Worm (Caenorhabditis elegans) whole organism, L3 larva: ENCODE data around the gene T28D6.6.

Source experiments
- ZK546.5 ChIP-seq: sonication (generic microtip); optimal IDR thresholded peaks from 2 replicates; lab custom pipeline; 2017; ENCODE audit warnings: missing biosample characterization, missing genetic modification characterization
- aly-2 ChIP-seq: fragments of 150-350 bp; optimal IDR thresholded peaks from 2 replicates; lab custom pipeline; 2014; ENCODE audit warnings: missing biosample characterization, missing genetic modification characterization
- ama-1 ChIP-seq: fragments of 150-350 bp; optimal IDR thresholded peaks from 2 replicates; lab custom pipeline; 2018
- ceh-16 ChIP-seq: sonication (generic microtip); optimal IDR thresholded peaks from 2 replicates; lab custom pipeline; 2017; ENCODE audit warnings: missing biosample characterization, missing genetic modification characterization
- ceh-28 ChIP-seq: fragments of 150-350 bp; optimal IDR thresholded peaks from 2 replicates; lab custom pipeline; 2014; ENCODE audit warnings: missing biosample characterization, missing genetic modification reagents, missing genetic modification characterization
- ceh-82 ChIP-seq: fragments of 150-350 bp; optimal IDR thresholded peaks from 2 replicates; lab custom pipeline; 2014; ENCODE audit warnings: missing biosample characterization, missing genetic modification characterization
- ceh-9 ChIP-seq: sonication (generic microtip); optimal IDR thresholded peaks from 2 replicates; lab custom pipeline; 2018; ENCODE audit warnings: missing biosample characterization, missing genetic modification characterization
- egl-27 ChIP-seq: sonication (generic microtip); optimal IDR thresholded peaks from 4 replicates; lab custom pipeline; 2017; ENCODE audit warnings: missing biosample characterization, missing genetic modification reagents, missing genetic modification characterization
- elt-1 ChIP-seq: fragments of 150-350 bp; optimal IDR thresholded peaks from 2 replicates; lab custom pipeline; 2014; ENCODE audit warnings: missing biosample characterization, missing genetic modification characterization
- elt-2 ChIP-seq: sonication (generic microtip); optimal IDR thresholded peaks from 2 replicates; lab custom pipeline; 2016; ENCODE audit warnings: missing genetic modification reagents, mild to moderate bottlenecking, missing genetic modification characterization, missing compliant biosample characterization
- elt-3 ChIP-seq, 3 experiments: fragments of 150-350 bp in 1 of 3; sonication (generic microtip) in 2 of 3; optimal IDR thresholded peaks; 2 replicates in 2 of 3; 4 replicates in 1 of 3; lab custom pipeline; 2014 to 2017; ENCODE audit warnings: missing biosample characterization in 3 of 3, missing genetic modification characterization in 3 of 3
- eor-1 ChIP-seq, 2 experiments: fragments of 150-350 bp; optimal IDR thresholded peaks; 2 replicates each; lab custom pipeline; 2014 to 2018; ENCODE audit warnings: missing biosample characterization in 2 of 2, missing genetic modification characterization in 2 of 2
- fkh-10 ChIP-seq: sonication (generic microtip); optimal IDR thresholded peaks from 2 replicates; lab custom pipeline; 2017; ENCODE audit warnings: missing biosample characterization, missing genetic modification reagents, missing genetic modification characterization
- jun-1 ChIP-seq: fragments of 150-350 bp; optimal IDR thresholded peaks from 2 replicates; lab custom pipeline; 2014; ENCODE audit warnings: missing biosample characterization, missing genetic modification reagents, missing genetic modification characterization
- lin-15B ChIP-seq: fragments of 150-350 bp; optimal IDR thresholded peaks from 2 replicates; lab custom pipeline; 2014; ENCODE audit warnings: missing biosample characterization, missing genetic modification characterization
- lin-39 ChIP-seq: fragments of 150-350 bp; optimal IDR thresholded peaks from 2 replicates; lab custom pipeline; 2018; ENCODE audit warnings: missing biosample characterization, missing genetic modification reagents, missing genetic modification characterization
- lsy-12 ChIP-seq: sonication (generic microtip); optimal IDR thresholded peaks from 2 replicates; lab custom pipeline; 2016; ENCODE audit warnings: mild to moderate bottlenecking, missing genetic modification characterization, missing compliant biosample characterization
- mml-1 ChIP-seq: fragments of 150-350 bp; sonication (generic microtip); optimal IDR thresholded peaks from 3 replicates; lab custom pipeline; 2014; ENCODE audit warnings: missing biosample characterization, missing genetic modification characterization
- nfya-1 ChIP-seq: sonication (generic microtip); optimal IDR thresholded peaks from 2 replicates; lab custom pipeline; 2017; ENCODE audit warnings: missing genetic modification characterization, mild to moderate bottlenecking, missing compliant biosample characterization, antibody characterized with exemption, moderate library complexity; ENCODE audit not compliant: insufficient read depth
- nhr-11 ChIP-seq: fragments of 150-350 bp; optimal IDR thresholded peaks from 2 replicates; lab custom pipeline; 2014; ENCODE audit warnings: missing biosample characterization, missing genetic modification characterization
- nhr-23 ChIP-seq: fragments of 150-350 bp; optimal IDR thresholded peaks from 2 replicates; lab custom pipeline; 2014; ENCODE audit warnings: missing biosample characterization, missing genetic modification reagents, missing genetic modification characterization
- nhr-237 ChIP-seq: fragments of 150-350 bp; optimal IDR thresholded peaks from 2 replicates; lab custom pipeline; 2014; ENCODE audit warnings: missing biosample characterization, missing genetic modification characterization
- nhr-25 ChIP-seq: sonication (generic microtip); optimal IDR thresholded peaks from 2 replicates; lab custom pipeline; 2017; ENCODE audit warnings: missing biosample characterization, missing genetic modification characterization
- nhr-43 ChIP-seq: sonication (generic microtip); optimal IDR thresholded peaks from 2 replicates; lab custom pipeline; 2016; ENCODE audit warnings: mild to moderate bottlenecking, missing genetic modification characterization, missing compliant biosample characterization; ENCODE audit not compliant: poor library complexity, severe bottlenecking
- nhr-67 ChIP-seq: fragments of 150-350 bp; optimal IDR thresholded peaks from 2 replicates; lab custom pipeline; 2014; ENCODE audit warnings: missing biosample characterization, missing genetic modification characterization
- nhr-76 ChIP-seq: fragments of 150-350 bp; sonication (generic microtip); optimal IDR thresholded peaks from 5 replicates; lab custom pipeline; 2014; ENCODE audit warnings: missing biosample characterization, missing genetic modification characterization
- nhr-77 ChIP-seq: fragments of 150-350 bp; optimal IDR thresholded peaks from 2 replicates; lab custom pipeline; 2014; ENCODE audit warnings: missing biosample characterization, missing genetic modification characterization
- pha-4 ChIP-seq: fragments of 150-350 bp; optimal IDR thresholded peaks from 2 replicates; lab custom pipeline; 2014; ENCODE audit warnings: missing biosample characterization, missing genetic modification reagents, missing genetic modification characterization
- pqm-1 ChIP-seq: fragments of 150-350 bp; optimal IDR thresholded peaks from 2 replicates; lab custom pipeline; 2017; ENCODE audit warnings: missing biosample characterization, missing genetic modification characterization, inconsistent platforms
- sea-2 ChIP-seq: fragments of 150-350 bp; sonication (generic microtip); optimal IDR thresholded peaks from 4 replicates; lab custom pipeline; 2014; ENCODE audit warnings: missing biosample characterization, missing genetic modification reagents, missing genetic modification characterization
- snpc-4 ChIP-seq: fragments of 150-350 bp; optimal IDR thresholded peaks from 2 replicates; lab custom pipeline; 2014; ENCODE audit warnings: missing biosample characterization, missing genetic modification characterization
- tbx-2 ChIP-seq: sonication (generic microtip); optimal IDR thresholded peaks from 2 replicates; lab custom pipeline; 2016; ENCODE audit warnings: mild to moderate bottlenecking, missing genetic modification characterization, missing compliant biosample characterization
- unc-39 ChIP-seq: sonication (generic microtip); optimal IDR thresholded peaks from 4 replicates; lab custom pipeline; 2017; ENCODE audit warnings: missing biosample characterization, missing genetic modification characterization
- unc-62 ChIP-seq: fragments of 150-350 bp; sonication (generic microtip); optimal IDR thresholded peaks from 4 replicates; lab custom pipeline; 2014; ENCODE audit warnings: missing biosample characterization, missing genetic modification reagents, missing genetic modification characterization
- zag-1 ChIP-seq: fragments of 150-350 bp; optimal IDR thresholded peaks from 2 replicates; lab custom pipeline; 2014; ENCODE audit warnings: missing biosample characterization, missing genetic modification characterization
- ztf-4 ChIP-seq: fragments of 150-350 bp; optimal IDR thresholded peaks from 2 replicates; lab custom pipeline; 2014; ENCODE audit warnings: missing biosample characterization, missing genetic modification characterization

T28D6.6 gene

DNA sequence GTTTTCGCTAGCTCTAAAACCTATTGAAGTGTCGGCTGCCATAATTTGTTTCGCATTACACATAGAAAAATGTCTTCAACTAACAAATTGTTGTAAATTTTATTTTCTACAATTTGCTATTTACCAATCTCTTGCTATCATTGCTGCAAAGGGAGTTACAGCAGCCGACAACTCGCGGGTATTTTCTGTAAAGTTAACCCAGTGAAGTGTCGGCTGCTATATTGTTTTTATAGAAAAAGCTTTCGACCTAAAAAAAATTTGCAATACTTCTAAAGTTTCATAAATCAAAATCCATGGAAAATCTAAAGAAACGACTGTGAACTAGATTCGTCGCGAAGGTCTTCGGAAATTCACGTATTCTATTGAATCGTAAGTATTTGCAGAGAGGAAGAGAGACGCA lies 36.0 kb upstream of the T28D6.6 start:
- TF ChIP-seq ceh-82 (tag; lab: Kevin White, UChicago) (no peak), snpc-4 (peak; percentile 58)
- TF ChIP-seq, all 47 proteins: peak for 1

- TF ChIP-seq nhr-25 (tag; lab: Kevin White, UChicago), result peak; percentile 43
- TF ChIP-seq snpc-4, result peak; percentile 50
- TF ChIP-seq ceh-82 (tag; lab: Kevin White, UChicago), result no peak
- TF ChIP-seq nhr-11 (tag; lab: Kevin White, UChicago), result peak; percentile 0
Measured at ce11 chrIII:11378450-11378849, 35.5 kb upstream of the T28D6.6 start.

DNA sequence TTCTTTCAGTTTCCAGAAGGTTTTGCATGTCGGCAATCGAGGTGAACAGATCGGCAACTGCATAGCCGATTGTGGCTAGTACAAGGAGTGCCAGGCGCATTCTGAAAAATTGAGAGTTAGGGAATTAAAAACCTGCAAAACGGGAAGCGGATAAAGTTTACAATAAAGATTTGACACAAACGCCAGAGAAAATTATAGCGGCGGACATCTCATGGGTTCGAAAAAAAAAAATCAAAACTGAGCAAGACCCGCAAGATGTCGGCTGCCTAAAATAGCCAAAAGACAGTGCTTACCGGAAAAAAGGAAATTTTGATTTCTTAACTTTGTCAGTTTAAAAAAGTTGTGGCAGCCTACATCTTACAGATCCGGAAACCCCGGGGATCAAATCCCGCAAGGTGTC lies 35.0 kb upstream of the T28D6.6 start, which contains the start of gene dpy-18:
dpy-18 (minus strand) TSS at position 101 of the 400 bp plus-strand sequence.
- TF ChIP-seq fkh-10, result no peak
- TF ChIP-seq elt-1, result no peak
- no peak for TF ChIP-seq nfya-1
- TF ChIP-seq nhr-43 (tag; lab: Kevin White, UChicago), result no peak

DNA sequence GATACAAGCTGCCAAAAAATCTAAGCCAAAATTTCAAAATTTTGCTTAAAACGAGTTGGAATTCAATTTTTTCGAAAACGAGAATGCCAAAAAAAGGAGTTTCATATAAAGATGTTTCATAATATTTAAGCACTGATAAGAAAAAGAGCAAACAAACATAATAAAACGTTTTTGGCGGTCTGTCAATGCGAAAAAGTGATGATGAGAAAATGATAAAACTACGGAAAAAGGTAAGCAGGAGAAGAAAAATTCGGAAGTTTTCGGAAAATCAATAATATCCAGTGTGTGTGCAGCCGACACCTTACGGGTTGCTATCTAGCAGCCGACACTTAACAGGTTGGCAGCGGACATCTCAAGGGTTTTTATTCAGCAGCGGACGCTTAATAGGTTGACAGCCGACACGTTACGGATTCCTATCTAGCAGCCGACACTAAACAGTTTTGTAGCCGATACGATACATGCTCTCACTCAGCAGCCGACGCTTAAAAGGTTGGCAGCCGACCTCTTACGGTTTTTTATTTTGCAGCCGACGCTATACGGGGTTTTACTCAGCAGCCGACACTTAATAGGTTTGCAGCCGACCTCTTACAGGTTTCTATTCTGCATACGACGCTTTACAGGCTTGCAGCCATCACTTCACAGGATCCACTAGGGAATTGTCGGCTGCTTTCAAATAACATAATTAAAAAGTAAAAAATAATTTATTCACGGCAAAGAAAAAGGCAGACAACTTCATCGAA lies 29.5 kb upstream of the T28D6.6 start:
- TF ChIP-seq elt-1 (no peak), nhr-76 (tag; lab: Kevin White, UChicago) (no peak), egl-27 (no peak), fkh-10 (no peak), nhr-237 (no peak), lin-15B (tag; lab: Kevin White, UChicago) (no peak), jun-1 (tag; lab: Kevin White, UChicago) (no peak), snpc-4 (peak; percentile 89), lsy-12 (tag; lab: Kevin White, UChicago) (no peak), aly-2 (tag; lab: Kevin White, UChicago) (no peak), pqm-1 (tag; lab: Kevin White, UChicago) (peak; percentile 28), ZK546.5 (no peak), mml-1 (tag; lab: Kevin White, UChicago) (no peak), nhr-25 (tag; lab: Kevin White, UChicago) (no peak), unc-62 (GFP tag; lab: Kevin White, UChicago) (no peak), nhr-67 (tag; lab: Kevin White, UChicago) (no peak), elt-2 (tag; lab: Kevin White, UChicago) (peak; percentile 58), eor-1 (tag; optimal IDR thresholded peaks at IDR 0.05; lab: Kevin White, UChicago) (no peak), tbx-2 (no peak), ceh-16 (tag; lab: Kevin White, UChicago) (no peak), lin-39 (tag; lab: Kevin White, UChicago) (no peak), sea-2 (GFP tag; lab: Kevin White, UChicago) (no peak), nhr-43 (tag; lab: Kevin White, UChicago) (no peak), nhr-77 (no peak), ceh-9 (no peak), ztf-4 (tag; lab: Kevin White, UChicago) (no peak), elt-3 (tag; optimal IDR thresholded peaks at IDR 0.05; lab: Kevin White, UChicago) (no peak), ama-1 (lab: Kevin White, UChicago) (peak; percentile 45), nhr-23 (tag; lab: Kevin White, UChicago) (no peak), nfya-1 (no peak), unc-39 (tag; lab: Kevin White, UChicago) (no peak), ceh-82 (tag; lab: Kevin White, UChicago) (no peak), ceh-28 (tag; lab: Kevin White, UChicago) (peak; percentile 18), nhr-11 (tag; lab: Kevin White, UChicago) (no peak), zag-1 (no peak), pha-4 (peak; percentile 27)
